Worm (Caenorhabditis elegans) whole organism, L1 larva: Measurements from ENCODE around the gene srb-6.

Source experiments
- lsy-2 ChIP-seq, 2 experiments: fragments of 150-350 bp; optimal IDR thresholded peaks; 2 replicates each; lab custom pipeline; 2014; ENCODE audit warnings: missing biosample characterization in 2 of 2, missing genetic modification characterization in 2 of 2
- nhr-71 ChIP-seq: sonication (generic microtip); optimal IDR thresholded peaks from 2 replicates; lab custom pipeline; 2016; ENCODE audit warnings: mild to moderate bottlenecking, missing genetic modification characterization, moderate library complexity, missing compliant biosample characterization
- pag-3 ChIP-seq: sonication (generic microtip); optimal IDR thresholded peaks from 2 replicates; lab custom pipeline; 2017; ENCODE audit warnings: missing genetic modification characterization, mild to moderate bottlenecking, missing compliant biosample characterization, antibody characterized with exemption, borderline replicate concordance; ENCODE audit not compliant: insufficient read depth
- rnt-1 ChIP-seq: sonication (generic microtip); optimal IDR thresholded peaks from 2 replicates; lab custom pipeline; 2016; ENCODE audit warnings: mild to moderate bottlenecking, missing genetic modification characterization, moderate library complexity, missing compliant biosample characterization
- zag-1 ChIP-seq: fragments of 150-350 bp; optimal IDR thresholded peaks from 2 replicates; lab custom pipeline; 2014; ENCODE audit warnings: missing biosample characterization, missing genetic modification characterization

DNA sequence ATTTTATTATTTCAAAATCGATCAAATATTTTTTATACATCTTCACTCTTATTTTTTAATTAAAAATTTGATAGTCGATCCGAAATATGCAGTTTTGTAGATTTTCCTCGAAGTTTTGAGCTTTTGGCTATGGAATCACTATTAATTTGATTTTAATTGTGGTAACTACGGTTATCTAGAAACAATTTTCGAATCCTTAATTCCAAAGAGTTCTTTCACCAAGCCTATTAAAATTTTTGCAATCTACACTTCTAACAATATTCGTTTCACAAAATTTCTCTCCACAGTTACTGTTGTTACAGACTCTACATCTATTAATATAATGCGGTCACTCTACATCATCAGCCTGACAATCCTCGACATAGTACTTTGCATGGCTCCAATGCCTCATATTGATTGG is 2.5 kb upstream of the srb-6 start, which contains the start of gene R05H5.7:
- TF ChIP-seq rnt-1 (tag; lab: Kevin White, UChicago) (no peak), nhr-71 (tag; lab: Kevin White, UChicago) (no peak), zag-1 (tag; lab: Kevin White, UChicago) (no peak), lsy-2 (tag; optimal IDR thresholded peaks at IDR 0.05; lab: Kevin White, UChicago) (no peak), pag-3 (tag; lab: Kevin White, UChicago) (no peak)
